Worm (Caenorhabditis elegans) whole organism, young adult: ENCODE measurements around the gene F46B3.8.

Experiments
- F57A8.1 ChIP-seq: fragments of 200-800 bp; sonication (Bioruptor generic); optimal IDR thresholded peaks from 2 replicates; lab custom pipeline; 2018; ENCODE audit warnings: mild to moderate bottlenecking, missing genetic modification characterization, moderate library complexity, missing compliant biosample characterization
- cebp-2 ChIP-seq: fragments of 200-800 bp; sonication (Bioruptor generic); IDR thresholded peaks from 2 replicates; pipeline ENCODE4 v1.3.6; 2022; ENCODE audit warnings: missing genetic modification characterization, missing compliant biosample characterization
- nfya-2 ChIP-seq: fragments of 200-800 bp; sonication (Bioruptor generic); IDR thresholded peaks from 2 replicates; pipeline ENCODE4 v1.3.6; 2022; ENCODE audit warnings: missing genetic modification reagents, missing genetic modification characterization, missing compliant biosample characterization
- pbrm-1 ChIP-seq: fragments of 200-800 bp; sonication (Bioruptor generic); IDR thresholded peaks from 2 replicates; pipeline ENCODE4 v1.3.6; 2022; ENCODE audit warnings: missing genetic modification reagents, missing genetic modification characterization, missing compliant biosample characterization
- snpc-1.3 ChIP-seq: sonication (generic microtip); optimal IDR thresholded peaks from 2 replicates; lab custom pipeline; 2017; ENCODE audit warnings: missing genetic modification characterization, mild to moderate bottlenecking, missing compliant biosample characterization, antibody characterized with exemption, moderate library complexity, missing genotype, missing genetic modification reagents; ENCODE audit not compliant: insufficient read depth
- sptf-2 ChIP-seq: fragments of 200-800 bp; sonication (Bioruptor generic); optimal IDR thresholded peaks from 2 replicates; lab custom pipeline; 2018; ENCODE audit warnings: mild to moderate bottlenecking, missing genetic modification characterization, missing compliant biosample characterization

ce11 chrV:20655174-20655573 is 32.2 kb upstream of the F46B3.8 start:
- no peak for TF ChIP-seq nfya-2 (GFP tag; lab: Robert Waterston, UW)
- no peak for TF ChIP-seq snpc-1.3 (tag; lab: Kevin White, UChicago)
- TF ChIP-seq cebp-2: no peak
- no peak for TF ChIP-seq sptf-2
- TF ChIP-seq pbrm-1 (GFP tag; lab: Robert Waterston, UW): no peak
- TF ChIP-seq F57A8.1 (GFP tag; lab: Kevin White, UChicago): no peak
